Worm (Caenorhabditis elegans) whole organism, young adult: ENCODE data around the gene F22B8.3.

Experiments used
- C17E4.6 ChIP-seq: fragments of 200-800 bp; sonication (Bioruptor generic); IDR thresholded peaks from 2 replicates; pipeline ENCODE4 v1.3.6; 2022; ENCODE audit warnings: missing genetic modification reagents, missing genetic modification characterization, missing compliant biosample characterization
- F49E8.2 ChIP-seq: sonication (generic microtip); optimal IDR thresholded peaks from 3 replicates; lab custom pipeline; 2017; ENCODE audit warnings: missing genetic modification characterization, mild to moderate bottlenecking, missing compliant biosample characterization, antibody characterized with exemption, moderate library complexity; ENCODE audit not compliant: insufficient read depth
- lin-35 ChIP-seq, 3 experiments: fragments of 150-350 bp in 2 of 3; sonication (generic microtip) in 1 of 3; optimal IDR thresholded peaks; 2 replicates each; lab custom pipeline; 2014 to 2018; ENCODE audit warnings: missing biosample characterization in 3 of 3, missing genetic modification characterization in 3 of 3, missing genetic modification reagents in 3 of 3

DNA sequence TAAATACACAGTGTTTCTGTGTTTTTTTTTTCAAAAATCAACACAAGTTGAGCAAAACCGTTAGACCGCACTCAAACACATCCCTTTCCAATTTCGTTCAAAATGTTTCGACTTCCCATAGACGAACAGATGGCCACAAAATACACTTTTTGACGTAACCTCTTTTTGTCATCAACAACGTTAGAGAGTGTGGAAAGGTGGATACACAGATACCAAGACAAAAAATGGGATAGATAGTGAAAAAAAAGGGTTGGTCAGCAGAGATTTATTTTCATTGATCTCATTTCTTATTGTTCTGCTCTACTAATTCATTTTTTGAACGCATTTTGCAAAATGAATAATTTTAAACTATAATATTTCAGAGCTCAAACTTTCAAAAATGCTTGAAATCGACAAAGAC lies 4.1 kb downstream of the F22B8.3 start:
- TF ChIP-seq F49E8.2 (tag; lab: Kevin White, UChicago), result no peak
- no peak for TF ChIP-seq lin-35 (GFP tag; optimal IDR thresholded peaks at IDR 0.05; lab: Kevin White, UChicago)
- TF ChIP-seq C17E4.6, result no peak
